Fruit fly (Drosophila melanogaster) whole organism, wandering third instar larva: ENCODE data around the gene Ldaf1.

Experiments used
- Abd-B ChIP-seq: fragments of >200 bp; optimal IDR thresholded peaks from 2 replicates; lab custom pipeline; 2017; ENCODE audit warnings: missing biosample characterization, missing genetic modification characterization
- CG32264 ChIP-seq: fragments of 200-800 bp; sonication (Bioruptor generic); optimal IDR thresholded peaks from 2 replicates; lab custom pipeline; 2016; ENCODE audit warnings: missing biosample characterization, missing genetic modification characterization
- CG9705 ChIP-seq: fragments of 200-800 bp; sonication (Bioruptor generic); optimal IDR thresholded peaks from 2 replicates; lab custom pipeline; 2018; ENCODE audit warnings: missing biosample characterization, mild to moderate bottlenecking, missing genetic modification characterization
- CrebA ChIP-seq: fragments of 200-800 bp; sonication (Bioruptor generic); optimal IDR thresholded peaks from 2 replicates; lab custom pipeline; 2016; ENCODE audit warnings: missing biosample characterization, mild to moderate bottlenecking, missing genetic modification characterization, borderline replicate concordance
- Dfd ChIP-seq: fragments of >200 bp; optimal IDR thresholded peaks from 2 replicates; lab custom pipeline; 2017; ENCODE audit warnings: missing biosample characterization, missing genetic modification characterization
- Dif ChIP-seq: fragments of 200-275, 200-300 bp; sonication (Bioruptor generic); optimal IDR thresholded peaks from 2 replicates; lab custom pipeline; 2018; ENCODE audit warnings: missing biosample characterization, missing genetic modification characterization; ENCODE audit not compliant: partially characterized antibody
- GATAd ChIP-seq: sonication (Bioruptor generic); optimal IDR thresholded peaks from 2 replicates; lab custom pipeline; 2016; ENCODE audit warnings: missing biosample characterization, missing genetic modification characterization
- HLH106 ChIP-seq: fragments of 200-800 bp; optimal IDR thresholded peaks from 3 replicates; lab custom pipeline; 2019; ENCODE audit warnings: missing biosample characterization, mild to moderate bottlenecking, missing genetic modification characterization, moderate library complexity
- Hnf4 ChIP-seq: fragments of 200-800 bp; sonication (Bioruptor generic); optimal IDR thresholded peaks from 2 replicates; lab custom pipeline; 2016; ENCODE audit warnings: missing biosample characterization, mild to moderate bottlenecking, missing genetic modification characterization
- Hr78 ChIP-seq: fragments of >200 bp; optimal IDR thresholded peaks from 2 replicates; lab custom pipeline; 2017; ENCODE audit warnings: missing biosample characterization, missing genetic modification characterization
- Hr83 ChIP-seq: fragments of 200-300 bp; sonication (Bioruptor generic); optimal IDR thresholded peaks from 2 replicates; lab custom pipeline; 2016; ENCODE audit warnings: missing biosample characterization, mild to moderate bottlenecking, missing genetic modification characterization, moderate library complexity; ENCODE audit not compliant: poor library complexity, severe bottlenecking
- Jra ChIP-seq: sonication (Bioruptor generic); optimal IDR thresholded peaks from 2 replicates; lab custom pipeline; 2016; ENCODE audit warnings: missing biosample characterization, missing genetic modification characterization
- Mio ChIP-seq: sonication (Bioruptor generic); optimal IDR thresholded peaks from 2 replicates; lab custom pipeline; 2016; ENCODE audit warnings: missing biosample characterization, missing genetic modification characterization
- Myc ChIP-seq: fragments of >200 bp; optimal IDR thresholded peaks from 2 replicates; lab custom pipeline; 2017
- N ChIP-seq: fragments of >200 bp; optimal IDR thresholded peaks from 2 replicates; lab custom pipeline; 2018; ENCODE audit warnings: missing biosample characterization, missing external identifiers, missing genetic modification characterization
- OdsH ChIP-seq: fragments of 200-800 bp; sonication (Bioruptor generic); optimal IDR thresholded peaks from 2 replicates; lab custom pipeline; 2016; ENCODE audit warnings: missing biosample characterization, mild to moderate bottlenecking, missing genetic modification characterization
- Rel ChIP-seq, 2 experiments: fragments of 200-800 bp; sonication (Bioruptor generic) in 1 of 2; optimal IDR thresholded peaks; 2 replicates in 1 of 2; 3 replicates in 1 of 2; lab custom pipeline; 2016 to 2019; ENCODE audit warnings: mild to moderate bottlenecking in 2 of 2, missing biosample characterization in 2 of 2, missing genetic modification characterization in 2 of 2, moderate library complexity in 1 of 2
- Sp1 ChIP-seq: fragments of 200-800 bp; sonication (Bioruptor generic); optimal IDR thresholded peaks from 3 replicates; lab custom pipeline; 2019; ENCODE audit warnings: missing biosample characterization, mild to moderate bottlenecking, missing genetic modification characterization, moderate library complexity
- Vsx2 ChIP-seq: fragments of 200-300, 225-300 bp; sonication (Bioruptor generic); optimal IDR thresholded peaks from 2 replicates; lab custom pipeline; 2018; ENCODE audit warnings: missing biosample characterization, missing genetic modification characterization; ENCODE audit not compliant: partially characterized antibody
- br ChIP-seq: fragments of 200-800 bp; sonication (Bioruptor generic); optimal IDR thresholded peaks from 2 replicates; lab custom pipeline; 2016; ENCODE audit warnings: missing biosample characterization, missing genetic modification characterization
- brk ChIP-seq: fragments of 200-800 bp; sonication (Bioruptor generic); optimal IDR thresholded peaks from 2 replicates; lab custom pipeline; 2016; ENCODE audit warnings: missing biosample characterization, mild to moderate bottlenecking, missing genetic modification characterization
- dl ChIP-seq, 2 experiments: fragments of 175-275, 200-275 bp in 1 of 2; fragments of 200-275 bp in 1 of 2; sonication (Bioruptor generic); optimal IDR thresholded peaks; lab custom pipeline; 2018; ENCODE audit warnings: mild to moderate bottlenecking in 2 of 2, missing biosample characterization in 2 of 2, missing genetic modification characterization in 2 of 2, moderate library complexity in 2 of 2; ENCODE audit not compliant: partially characterized antibody in 2 of 2, insufficient read depth in 1 of 2
- dmrt93B ChIP-seq: fragments of 200-800 bp; sonication (Bioruptor generic); optimal IDR thresholded peaks from 2 replicates; lab custom pipeline; 2018; ENCODE audit warnings: missing biosample characterization, mild to moderate bottlenecking, missing genetic modification characterization
- dsf ChIP-seq: sonication (Bioruptor generic); optimal IDR thresholded peaks from 2 replicates; lab custom pipeline; 2016; ENCODE audit warnings: missing biosample characterization, missing genetic modification characterization, borderline replicate concordance
- ey ChIP-seq: fragments of 200-800 bp; sonication (Bioruptor generic); optimal IDR thresholded peaks from 2 replicates; lab custom pipeline; 2016; ENCODE audit warnings: missing biosample characterization, missing genetic modification characterization
- foxo ChIP-seq, 2 experiments: fragments of 200-800 bp; sonication (Bioruptor generic); optimal IDR thresholded peaks; 2 replicates in 1 of 2; 3 replicates in 1 of 2; lab custom pipeline; 2016 to 2017; ENCODE audit warnings: missing biosample characterization in 2 of 2, missing genetic modification characterization in 2 of 2
- fru ChIP-seq: fragments of 200-800 bp; sonication (Bioruptor generic); optimal IDR thresholded peaks from 3 replicates; lab custom pipeline; 2016; ENCODE audit warnings: missing biosample characterization, mild to moderate bottlenecking, missing genetic modification characterization
- h ChIP-seq: fragments of 200-800 bp; sonication (Bioruptor generic); optimal IDR thresholded peaks from 3 replicates; lab custom pipeline; 2016; ENCODE audit warnings: missing biosample characterization, mild to moderate bottlenecking, missing genetic modification characterization
- jim ChIP-seq: fragments of 175-275, 200-325 bp; sonication (Bioruptor generic); optimal IDR thresholded peaks from 2 replicates; lab custom pipeline; 2016; ENCODE audit warnings: missing biosample characterization, mild to moderate bottlenecking, missing genetic modification characterization
- lola ChIP-seq: fragments of >200 bp; optimal IDR thresholded peaks from 2 replicates; lab custom pipeline; 2017; ENCODE audit warnings: missing biosample characterization, missing genetic modification characterization
- pan ChIP-seq: fragments of >200 bp; optimal IDR thresholded peaks from 2 replicates; lab custom pipeline; 2017
- psq ChIP-seq: fragments of 200-800 bp; sonication (Bioruptor generic); optimal IDR thresholded peaks from 3 replicates; lab custom pipeline; 2017; ENCODE audit warnings: missing biosample characterization, mild to moderate bottlenecking, missing genetic modification characterization, moderate library complexity
- rgr ChIP-seq: fragments of 200-800 bp; sonication (Bioruptor generic); optimal IDR thresholded peaks from 3 replicates; lab custom pipeline; 2016; ENCODE audit warnings: missing biosample characterization, mild to moderate bottlenecking, missing genetic modification characterization
- sage ChIP-seq: fragments of 200-800 bp; sonication (Bioruptor generic); optimal IDR thresholded peaks from 2 replicates; lab custom pipeline; 2016; ENCODE audit warnings: missing biosample characterization, mild to moderate bottlenecking, missing genetic modification characterization
- sv ChIP-seq: fragments of 200-800 bp; sonication (Bioruptor generic); optimal IDR thresholded peaks from 3 replicates; lab custom pipeline; 2016; ENCODE audit warnings: missing biosample characterization, missing genetic modification characterization
- tai ChIP-seq: sonication (Bioruptor generic); optimal IDR thresholded peaks from 2 replicates; lab custom pipeline; 2016; ENCODE audit warnings: missing biosample characterization, missing genetic modification characterization
- usp ChIP-seq: fragments of >200 bp; optimal IDR thresholded peaks from 2 replicates; lab custom pipeline; 2017; ENCODE audit warnings: missing biosample characterization, missing genetic modification characterization
- woc ChIP-seq: sonication (Bioruptor generic); optimal IDR thresholded peaks from 2 replicates; lab custom pipeline; 2016; ENCODE audit warnings: missing biosample characterization, mild to moderate bottlenecking, missing genetic modification characterization

Ldaf1 gene

DNA sequence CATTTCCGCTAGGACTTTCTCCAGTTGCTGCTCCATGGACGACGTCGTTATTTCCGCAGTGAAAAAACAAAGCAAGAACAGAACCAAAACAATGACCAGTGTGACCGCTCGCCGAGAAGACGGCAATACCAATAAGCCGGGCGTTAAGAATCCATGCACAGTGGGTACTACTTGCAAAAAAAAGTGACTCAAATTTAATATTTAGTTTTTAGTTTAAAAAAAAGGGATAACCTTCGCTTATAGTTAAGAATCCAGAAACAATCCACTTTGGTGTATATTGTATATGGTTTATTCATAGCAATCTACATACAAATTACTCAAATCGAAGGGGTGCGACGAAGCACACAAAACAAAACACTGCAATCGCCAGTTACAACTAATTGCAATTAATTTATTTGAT, 42.8 kb downstream of the Ldaf1 start, which contains the start of gene Lamtor5 (continued):
- TF ChIP-seq dsf (no peak), fru (GFP tag; lab: Kevin White, UChicago) (peak; percentile 54), Sp1 (GFP tag; lab: Kevin White, UChicago) (peak; percentile 51), Hr78 (GFP tag; lab: Kevin White, UChicago) (no peak), Mio (GFP tag; lab: Kevin White, UChicago) (no peak)

DNA sequence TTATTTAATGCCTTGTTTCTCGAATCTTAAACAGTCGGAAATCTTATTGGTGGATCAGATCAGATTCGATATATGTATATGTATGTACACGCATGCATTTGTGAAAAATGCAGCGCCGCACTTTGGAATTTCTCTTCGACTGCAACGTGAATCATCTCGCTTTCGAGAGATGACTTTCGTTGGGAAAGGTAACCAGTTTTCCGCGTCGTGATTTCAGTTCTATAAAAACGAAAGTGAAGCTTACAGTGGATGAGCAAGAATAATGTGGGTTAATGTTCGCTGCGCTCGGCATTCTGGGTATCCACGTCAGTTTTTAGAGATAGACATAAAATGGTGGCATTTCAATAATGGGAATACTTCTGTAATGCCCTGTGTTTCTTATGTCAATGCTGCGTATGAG, 45.1 kb downstream of the Ldaf1 start:
- TF ChIP-seq Myc (no peak), CrebA (GFP tag; lab: Kevin White, UChicago) (no peak), usp (GFP tag; lab: Kevin White, UChicago) (no peak), foxo (GFP tag; optimal IDR thresholded peaks at IDR 0.05; lab: Kevin White, UChicago) (no peak), Dfd (no peak), dl (GFP tag; optimal IDR thresholded peaks at IDR 0.05; lab: Kevin White, UChicago; ENCODE audit: insufficient read depth in 1 of 2, partially characterized antibody in 2 of 2) (no peak), rgr (GFP tag; lab: Kevin White, UChicago) (no peak), pan (lab: Kevin White, UChicago) (no peak), dsf (no peak), jim (GFP tag; lab: Kevin White, UChicago) (no peak), brk (GFP tag; lab: Kevin White, UChicago) (no peak), GATAd (no peak), tai (no peak), lola (no peak), Hr83 (no peak)
- TF ChIP-seq, all 38 proteins: peak for 0

DNA sequence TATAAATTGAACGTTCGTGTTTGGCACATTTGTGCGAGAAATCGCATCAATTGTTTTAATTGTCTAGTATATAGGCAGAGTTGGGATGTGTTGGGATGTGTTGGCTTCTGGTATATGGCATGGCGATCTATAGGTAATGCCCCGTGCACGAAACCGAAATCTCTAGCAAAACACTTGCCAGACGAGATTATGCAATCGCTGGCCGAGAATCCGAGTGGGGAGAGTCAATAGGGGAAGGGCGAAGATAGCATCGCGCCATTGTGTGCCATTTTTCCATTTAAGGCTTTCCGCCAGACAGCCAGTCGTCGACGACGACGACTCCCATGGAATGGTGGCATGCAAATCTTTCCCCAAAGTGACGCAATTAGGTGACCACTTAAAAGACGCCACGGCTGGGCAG, 46.8 kb downstream of the Ldaf1 start:
- TF ChIP-seq Mio (GFP tag; lab: Kevin White, UChicago), result no peak
- no peak for TF ChIP-seq Rel (GFP tag; optimal IDR thresholded peaks at IDR 0.05; lab: Kevin White, UChicago)
- peak; percentile 60 for TF ChIP-seq Rel (tag; optimal IDR thresholded peaks at IDR 0.05; lab: Kevin White, UChicago)

DNA sequence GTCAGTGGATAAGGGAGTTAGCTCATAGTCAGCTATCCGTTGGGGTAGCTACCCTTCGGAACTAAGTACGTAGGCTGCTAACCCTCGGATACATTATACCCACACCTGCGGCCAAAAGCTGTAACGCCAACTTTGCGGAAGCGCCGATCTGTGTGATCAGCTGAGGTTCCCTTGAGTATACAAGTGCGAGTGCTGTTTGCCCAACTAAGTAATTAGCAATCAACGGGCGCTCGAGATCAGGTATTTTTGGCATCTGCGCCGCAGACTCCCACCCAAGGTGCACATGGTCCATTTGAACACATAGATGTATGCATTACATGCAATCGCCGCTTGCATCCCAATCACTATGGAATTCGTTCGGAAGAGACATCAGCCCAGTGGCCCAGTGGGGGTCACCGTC, 47.6 kb downstream of the Ldaf1 start:
- TF ChIP-seq Rel (GFP tag; optimal IDR thresholded peaks at IDR 0.05; lab: Kevin White, UChicago), result no peak
- no peak for TF ChIP-seq Rel (tag; optimal IDR thresholded peaks at IDR 0.05; lab: Kevin White, UChicago)
- no peak for TF ChIP-seq woc
- TF ChIP-seq Myc, result no peak
- peak; percentile 41 for TF ChIP-seq Hnf4 (GFP tag; lab: Kevin White, UChicago)
- peak; percentile 17 for TF ChIP-seq HLH106 (tag; lab: Kevin White, UChicago)
- TF ChIP-seq N (GFP tag; lab: Kevin White, UChicago), result no peak
- no peak for TF ChIP-seq tai
- no peak for TF ChIP-seq Hr78 (GFP tag; lab: Kevin White, UChicago)
- TF ChIP-seq Dfd, result no peak
- no peak for TF ChIP-seq lola
- TF ChIP-seq psq (GFP tag; lab: Kevin White, UChicago), result no peak
- peak; percentile 40 for TF ChIP-seq br (GFP tag; lab: Kevin White, UChicago)
- TF ChIP-seq jim (GFP tag; lab: Kevin White, UChicago), result peak; percentile 62
- TF ChIP-seq Abd-B (GFP tag; lab: Kevin White, UChicago), result no peak
- TF ChIP-seq Dif (GFP tag; lab: Kevin White, UChicago), result no peak
- no peak for TF ChIP-seq brk (GFP tag; lab: Kevin White, UChicago)
- TF ChIP-seq CrebA (GFP tag; lab: Kevin White, UChicago), result no peak
- TF ChIP-seq foxo (GFP tag; optimal IDR thresholded peaks at IDR 0.05; lab: Kevin White, UChicago), result peak in 1 of 2 experiments; percentile 57
- peak; percentile 13 for TF ChIP-seq GATAd
- TF ChIP-seq Hr83, result peak; percentile 98
- peak; percentile 25 for TF ChIP-seq Jra (GFP tag; lab: Kevin White, UChicago)
- peak; percentile 11 for TF ChIP-seq sv (GFP tag; lab: Kevin White, UChicago)
- peak; percentile 53 for TF ChIP-seq rgr (GFP tag; lab: Kevin White, UChicago)
- no peak for TF ChIP-seq ey (GFP tag; lab: Kevin White, UChicago)
- TF ChIP-seq Mio (GFP tag; lab: Kevin White, UChicago), result no peak
- TF ChIP-seq CG32264 (GFP tag; lab: Kevin White, UChicago), result peak; percentile 53
- no peak for TF ChIP-seq dsf
- no peak for TF ChIP-seq sage (GFP tag; lab: Kevin White, UChicago)
- TF ChIP-seq Vsx2 (GFP tag; lab: Kevin White, UChicago), result no peak
- TF ChIP-seq dmrt93B (GFP tag; lab: Kevin White, UChicago), result no peak
- TF ChIP-seq CG9705 (GFP tag; lab: Kevin White, UChicago), result peak; percentile 11
- peak; percentile 27 for TF ChIP-seq fru (GFP tag; lab: Kevin White, UChicago)
- TF ChIP-seq pan (lab: Kevin White, UChicago), result no peak
- peak; percentile 43 for TF ChIP-seq OdsH (GFP tag; lab: Kevin White, UChicago)
- TF ChIP-seq usp (GFP tag; lab: Kevin White, UChicago), result no peak
- peak; percentile 45 for TF ChIP-seq Sp1 (GFP tag; lab: Kevin White, UChicago)
- TF ChIP-seq h (GFP tag; lab: Kevin White, UChicago), result peak; percentile 82
- no peak for TF ChIP-seq dl (GFP tag; optimal IDR thresholded peaks at IDR 0.05; lab: Kevin White, UChicago; ENCODE audit: insufficient read depth in 1 of 2, partially characterized antibody in 2 of 2)
